Fruit fly (Drosophila melanogaster) whole organism: ENCODE data around the gene ko.

ENCODE experiments used
- pan ChIP-seq: fragments of >200 bp; optimal IDR thresholded peaks from 2 replicates; lab custom pipeline; 2017
- psq ChIP-seq: fragments of >200 bp; optimal IDR thresholded peaks from 2 replicates; lab custom pipeline; 2017

- TF ChIP-seq pan (no peak), psq (lab: Kevin White, UChicago) (no peak)
Measured at dm6 chr3L:21108454-21108853, 22.5 kb downstream of the ko start.
